Fruit fly (Drosophila melanogaster) whole organism, adult: Measurements from ENCODE around the gene CG10097.
A peak's percentile ranks its signal among the peaks of the same experiment; 100 is the strongest.

ENCODE experiments used
- CG1620 ChIP-seq: fragments of 200-800 bp; sonication (Bioruptor generic); optimal IDR thresholded peaks from 2 replicates; lab custom pipeline; 2016; ENCODE audit warnings: missing biosample characterization, missing genetic modification characterization
- CG7045 ChIP-seq: fragments of 200-800 bp; sonication (Bioruptor generic); optimal IDR thresholded peaks from 2 replicates; lab custom pipeline; 2017; ENCODE audit warnings: missing biosample characterization, mild to moderate bottlenecking, missing genetic modification characterization
- Mnt ChIP-seq: fragments of 200-800 bp; sonication (Bioruptor generic); optimal IDR thresholded peaks from 2 replicates; lab custom pipeline; 2016; ENCODE audit warnings: missing biosample characterization, mild to moderate bottlenecking, missing genetic modification characterization
- cnc ChIP-seq, 2 experiments: fragments of >200 bp; optimal IDR thresholded peaks; 2 replicates each; lab custom pipeline; 2017
- kay ChIP-seq: fragments of 200-800 bp; sonication (Bioruptor generic); peaks from one replicate; lab custom pipeline; 2016; ENCODE audit warnings: missing biosample characterization, missing genetic modification characterization, borderline replicate concordance
- pad ChIP-seq: fragments of 200-800 bp; sonication (Bioruptor generic); optimal IDR thresholded peaks from 3 replicates; lab custom pipeline; 2017; ENCODE audit warnings: missing biosample characterization, missing genetic modification characterization, mild to moderate bottlenecking, moderate library complexity, missing genetic modification reagents

dm6 chr3R:12383784-12384183 lies 12.0 kb downstream of the CG10097 start:
- no peak for TF ChIP-seq CG1620 (GFP tag; lab: Kevin White, UChicago)
- no peak for TF ChIP-seq CG7045 (GFP tag; lab: Kevin White, UChicago)
- TF ChIP-seq kay (GFP tag; lab: Kevin White, UChicago), result peak; percentile 95
- no peak for TF ChIP-seq Mnt
- TF ChIP-seq pad (GFP tag; lab: Kevin White, UChicago), result no peak
- TF ChIP-seq cnc (optimal IDR thresholded peaks at IDR 0.05; lab: Kevin White, UChicago), result no peak
